Worm (Caenorhabditis elegans) whole organism, early embryonic: ENCODE results near the gene C36E6.2.

Experiments
- F13C5.2 ChIP-seq: sonication (generic microtip); optimal IDR thresholded peaks from 2 replicates; lab custom pipeline; 2017; ENCODE audit warnings: mild to moderate bottlenecking, missing genetic modification characterization, inconsistent platforms, missing compliant biosample characterization
- aly-1 ChIP-seq: sonication (generic microtip); optimal IDR thresholded peaks from 2 replicates; lab custom pipeline; 2016; ENCODE audit warnings: missing genetic modification characterization, missing compliant biosample characterization
- ama-1 ChIP-seq: fragments of 150-350 bp; optimal IDR thresholded peaks from 2 replicates; lab custom pipeline; 2014
- ceh-13 ChIP-seq: fragments of 200-800 bp; sonication (Bioruptor generic); optimal IDR thresholded peaks from 2 replicates; lab custom pipeline; 2018; ENCODE audit warnings: mild to moderate bottlenecking, missing genetic modification characterization, missing compliant biosample characterization
- ceh-36 ChIP-seq: sonication (generic microtip); optimal IDR thresholded peaks from 2 replicates; lab custom pipeline; 2016; ENCODE audit warnings: missing genetic modification characterization, inconsistent platforms, missing compliant biosample characterization
- ets-7 ChIP-seq: sonication (generic microtip); optimal IDR thresholded peaks from 2 replicates; lab custom pipeline; 2016; ENCODE audit warnings: missing genotype, missing genetic modification characterization, missing compliant biosample characterization
- flt-1 ChIP-seq: fragments of 200-800 bp; sonication (Bioruptor generic); IDR thresholded peaks from 2 replicates; pipeline ENCODE4 v1.3.6; 2022; ENCODE audit warnings: missing genetic modification characterization, missing compliant biosample characterization
- hmg-4 ChIP-seq: fragments of 200-800 bp; sonication (Bioruptor generic); optimal IDR thresholded peaks from 2 replicates; lab custom pipeline; 2018; ENCODE audit warnings: mild to moderate bottlenecking, missing genetic modification characterization, missing compliant biosample characterization
- hnd-1 ChIP-seq: sonication (generic microtip); optimal IDR thresholded peaks from 2 replicates; lab custom pipeline; 2016; ENCODE audit warnings: missing genetic modification characterization, missing compliant biosample characterization
- pes-1 ChIP-seq: fragments of 200-800 bp; sonication (Bioruptor generic); IDR thresholded peaks from 2 replicates; pipeline ENCODE4 v1.3.6; 2022; ENCODE audit warnings: missing genetic modification reagents, missing genetic modification characterization, missing compliant biosample characterization
- tbx-37 ChIP-seq: fragments of 200-800 bp; sonication (Bioruptor generic); conservative IDR thresholded peaks from 2 replicates; pipeline ENCODE4 v1.3.6; 2022; ENCODE audit warnings: missing genetic modification reagents, missing genetic modification characterization, missing compliant biosample characterization
- tra-4 ChIP-seq: sonication (generic microtip); optimal IDR thresholded peaks from 2 replicates; lab custom pipeline; 2017; ENCODE audit warnings: missing genetic modification characterization, missing compliant biosample characterization

DNA sequence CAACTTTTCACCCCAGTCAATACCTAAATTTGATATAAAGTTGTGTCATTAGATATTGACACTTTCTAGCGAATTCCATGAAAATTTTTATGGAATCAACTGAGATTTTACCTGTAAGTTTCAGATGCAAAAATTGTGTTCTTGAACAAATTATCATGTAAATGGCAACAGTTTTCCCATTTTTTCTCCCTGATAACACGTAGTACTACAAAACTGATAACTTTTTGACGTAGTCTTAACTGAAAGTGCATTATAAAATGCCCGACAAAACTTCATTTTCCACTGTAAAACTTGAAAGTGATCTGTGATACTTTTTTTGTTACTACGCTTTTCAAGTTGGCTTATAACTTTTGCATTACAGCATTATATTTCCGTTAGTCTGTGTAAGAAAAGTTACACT, 27.2 kb downstream of the C36E6.2 start:
- no peak for TF ChIP-seq aly-1 (tag; lab: Kevin White, UChicago)
- TF ChIP-seq pes-1 (GFP tag; lab: Robert Waterston, UW): no peak
- TF ChIP-seq ceh-36 (tag; lab: Kevin White, UChicago): no peak
- TF ChIP-seq ceh-13: no peak
- TF ChIP-seq ama-1 (lab: Kevin White, UChicago): no peak
- TF ChIP-seq hnd-1 (tag; lab: Kevin White, UChicago): no peak
- TF ChIP-seq hmg-4: no peak
- TF ChIP-seq tra-4 (tag; lab: Kevin White, UChicago): no peak
- TF ChIP-seq flt-1: no peak
- TF ChIP-seq F13C5.2 (tag; lab: Kevin White, UChicago): no peak
- no peak for TF ChIP-seq tbx-37 (GFP tag; lab: Robert Waterston, UW)
- TF ChIP-seq ets-7 (tag; lab: Kevin White, UChicago): no peak
